Fruit fly (Drosophila melanogaster): ENCODE results near the gene Cad86C.

- TF ChIP-seq psq (optimal IDR thresholded peaks at IDR 0.05) = no peak
- TF ChIP-seq h (optimal IDR thresholded peaks at IDR 0.05) = no peak
- no peak for TF ChIP-seq Sin3A (optimal IDR thresholded peaks at IDR 0.05)
- TF ChIP-seq Myc (optimal IDR thresholded peaks at IDR 0.05) = no peak
- no peak for TF ChIP-seq ttk (optimal IDR thresholded peaks at IDR 0.05)
- TF ChIP-seq insv (optimal IDR thresholded peaks at IDR 0.05) = no peak
Observed at dm6 chr3R:10872148-10872783, 45.4 kb downstream of the Cad86C start, which contains the start of gene Fdh.

Measured in Kc167 (cell line).